Worm (Caenorhabditis elegans) whole organism, dauer: ENCODE measurements around the gene W02G9.4.

Source experiments
- unc-62 ChIP-seq: sonication (generic microtip); optimal IDR thresholded peaks from 2 replicates; lab custom pipeline; 2017; ENCODE audit warnings: missing biosample characterization, missing genetic modification reagents, missing genetic modification characterization

Gene W02G9.4

DNA sequence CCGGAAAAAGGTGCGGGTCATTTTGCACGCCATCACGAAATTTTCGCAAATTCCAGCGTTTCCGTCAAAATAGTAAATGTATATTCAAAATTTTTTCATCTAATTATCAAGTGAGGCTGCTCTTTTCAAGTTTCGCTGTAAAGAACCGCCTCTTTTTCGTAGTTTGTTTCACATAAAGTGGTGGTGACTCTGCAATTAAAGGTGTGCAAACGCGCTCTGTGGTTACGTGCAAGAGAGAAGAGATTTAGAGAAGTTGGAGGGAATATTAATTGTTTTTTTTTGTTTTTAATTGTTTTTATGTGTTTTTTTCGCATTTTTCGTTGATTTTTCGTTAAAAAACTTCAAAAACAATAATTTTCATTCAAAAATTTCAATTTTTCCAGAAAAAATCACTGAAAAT lies 5.9 kb downstream of the W02G9.4 start, which contains the start of gene W02G9.3:
Gene W02G9.3, plus strand, starts transcription at position 384 of the 400 bp plus-strand sequence.
- TF ChIP-seq unc-62 (GFP tag; lab: Kevin White, UChicago): no peak

DNA sequence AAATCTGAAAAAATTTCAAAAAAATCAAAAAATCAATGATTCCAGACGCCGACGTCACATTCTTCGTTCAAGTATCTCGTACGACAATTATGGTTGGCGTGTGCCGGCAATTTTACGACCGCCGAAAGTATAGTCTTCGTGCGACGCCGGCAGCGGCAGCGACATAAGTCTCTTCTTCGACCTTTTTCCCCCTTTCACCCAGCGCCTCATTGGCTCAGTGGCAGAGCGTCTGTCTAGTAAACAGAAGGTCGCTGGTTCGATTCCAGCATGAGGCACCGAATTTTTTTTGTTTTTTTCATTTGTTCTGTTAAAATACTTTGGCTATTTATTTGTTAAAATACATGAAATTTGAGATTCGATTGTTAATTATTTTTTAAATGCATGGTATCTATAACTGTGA lies 7.1 kb downstream of the W02G9.4 start:
- TF ChIP-seq unc-62 (GFP tag; lab: Kevin White, UChicago): no peak

DNA sequence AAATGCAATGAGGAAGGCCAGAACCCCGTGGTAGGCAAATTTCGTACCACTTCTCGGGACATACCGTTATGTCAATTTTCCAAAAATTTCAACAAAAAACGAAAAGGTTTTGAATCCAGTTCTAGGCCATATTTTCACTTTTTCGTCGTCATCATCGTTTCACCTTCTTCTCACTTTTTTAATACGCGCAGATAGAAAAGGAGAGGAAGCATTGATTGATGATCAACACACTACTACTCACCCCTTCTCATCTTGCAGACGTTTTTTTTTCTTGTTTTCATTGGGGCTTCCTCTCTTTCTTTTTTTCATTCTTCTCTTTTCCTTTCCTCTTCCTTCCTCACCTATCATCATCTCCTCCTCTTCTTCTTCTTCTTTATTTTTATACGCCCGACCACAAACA lies 9.0 kb downstream of the W02G9.4 start:
- no peak for TF ChIP-seq unc-62 (GFP tag; lab: Kevin White, UChicago)

DNA sequence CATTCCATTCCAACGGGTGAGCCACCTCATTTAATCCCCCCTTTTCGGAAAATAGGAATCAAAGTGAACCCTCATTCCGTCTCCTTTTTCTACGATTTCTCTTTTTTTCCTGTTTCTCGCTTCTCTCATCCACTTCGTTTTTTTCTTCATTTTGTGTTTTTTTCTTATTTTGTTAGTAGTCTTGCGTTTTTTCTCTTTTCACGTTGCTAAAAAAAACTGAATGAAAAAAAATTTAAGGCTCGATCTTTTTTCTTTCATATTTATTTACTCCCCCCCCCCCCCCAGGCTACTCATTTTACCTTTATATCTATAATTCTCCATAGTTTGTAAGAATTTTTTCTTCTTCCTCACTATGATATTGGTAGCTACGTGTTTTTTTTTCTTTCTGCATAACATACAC lies 10.9 kb downstream of the W02G9.4 start:
- no peak for TF ChIP-seq unc-62 (GFP tag; lab: Kevin White, UChicago)

DNA sequence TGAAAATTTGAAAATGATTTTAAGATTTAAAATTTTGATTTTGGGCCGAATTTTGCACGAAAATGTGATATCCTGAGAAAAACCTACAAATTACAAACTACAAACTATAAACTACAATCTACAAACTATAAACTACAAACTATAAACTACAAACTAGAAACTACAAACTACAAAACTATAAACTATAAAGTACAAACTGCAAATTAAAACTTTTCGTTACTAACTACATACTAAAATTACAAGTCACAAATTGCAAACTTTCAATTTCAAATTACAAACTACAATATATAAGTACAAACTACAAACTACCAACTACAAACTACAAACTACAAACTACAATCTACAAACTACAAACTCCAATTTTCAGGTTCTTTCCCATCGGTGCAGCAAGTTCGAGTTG lies 16.8 kb downstream of the W02G9.4 start:
- no peak for TF ChIP-seq unc-62 (GFP tag; lab: Kevin White, UChicago)

DNA sequence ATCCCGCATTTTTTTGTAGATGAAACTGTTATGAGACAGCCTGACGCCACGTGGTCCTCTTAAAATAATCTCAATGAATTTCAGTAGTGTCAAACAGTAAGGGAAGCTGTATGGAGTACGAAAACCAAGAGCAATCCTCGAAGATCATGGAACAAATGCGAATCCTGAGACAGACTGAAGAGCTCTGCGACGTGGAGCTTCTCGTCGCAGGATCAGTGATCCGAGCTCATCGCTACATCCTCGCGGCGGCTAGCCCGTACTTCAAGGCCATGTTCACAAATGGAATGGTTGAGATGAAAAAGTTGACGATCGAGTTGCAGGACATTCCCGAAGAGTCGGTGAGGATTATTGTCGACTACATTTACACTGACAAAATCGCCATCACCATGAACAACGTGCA lies 17.5 kb downstream of the W02G9.4 start:
- no peak for TF ChIP-seq unc-62 (GFP tag; lab: Kevin White, UChicago)

DNA sequence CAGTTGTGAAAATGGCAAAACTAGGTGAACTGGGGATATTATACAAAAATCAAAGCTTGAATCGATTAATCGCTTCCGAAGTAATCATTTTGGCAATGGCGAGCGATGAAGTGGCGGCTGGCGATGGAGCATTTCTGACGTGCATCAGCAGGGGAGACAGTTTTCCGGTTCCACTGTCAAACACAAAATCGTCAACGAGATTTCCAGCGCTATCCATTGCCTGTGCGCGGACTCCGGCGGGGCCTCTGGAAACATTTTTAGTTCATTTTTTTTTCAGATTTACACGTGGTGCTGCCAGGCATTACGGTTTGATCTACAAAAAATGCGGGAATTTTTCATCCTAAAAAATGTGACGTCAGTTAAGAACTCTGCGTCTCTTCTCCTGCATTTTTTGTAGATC lies 21.9 kb downstream of the W02G9.4 start:
- no peak for TF ChIP-seq unc-62 (GFP tag; lab: Kevin White, UChicago)

DNA sequence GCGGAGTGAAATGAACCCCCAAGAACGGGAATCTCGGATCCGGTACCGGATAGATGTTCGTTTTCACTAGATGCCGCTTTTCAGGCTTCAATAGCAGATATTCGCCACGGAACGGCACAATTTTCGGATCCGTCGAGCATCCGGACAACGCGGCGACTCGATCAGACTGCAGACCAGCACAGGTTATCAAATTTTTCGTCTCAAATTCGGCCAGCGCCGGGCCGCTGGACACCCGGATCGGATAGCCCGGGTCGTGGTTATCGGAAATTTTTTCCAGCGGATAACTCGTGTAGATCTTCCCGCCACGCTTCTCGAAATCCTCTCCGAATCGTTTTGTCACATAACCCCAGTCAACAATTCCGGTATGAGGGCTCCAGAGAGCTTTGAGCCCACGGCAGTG lies 23.8 kb downstream of the W02G9.4 start:
- TF ChIP-seq unc-62 (GFP tag; lab: Kevin White, UChicago): no peak

DNA sequence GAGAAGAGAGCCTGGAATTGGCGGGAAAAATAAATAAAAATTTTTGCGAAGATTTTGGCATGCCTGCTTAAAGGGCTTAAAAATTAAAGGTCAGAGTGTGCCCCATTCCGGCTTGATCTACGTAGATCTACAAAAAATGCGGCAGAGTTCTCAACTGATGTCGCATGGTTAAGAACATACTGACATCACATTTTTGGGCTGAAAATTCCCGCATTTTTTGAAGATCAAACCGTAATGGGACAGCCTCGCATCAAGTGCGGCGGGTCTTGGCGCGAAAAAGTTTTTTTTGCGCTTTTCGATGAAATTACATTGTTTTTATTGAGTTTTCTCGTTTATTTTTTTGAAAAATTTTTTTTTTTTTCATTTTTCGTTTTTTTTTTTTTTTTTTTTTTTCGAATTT lies 24.2 kb downstream of the W02G9.4 start:
- TF ChIP-seq unc-62 (GFP tag; lab: Kevin White, UChicago): no peak

DNA sequence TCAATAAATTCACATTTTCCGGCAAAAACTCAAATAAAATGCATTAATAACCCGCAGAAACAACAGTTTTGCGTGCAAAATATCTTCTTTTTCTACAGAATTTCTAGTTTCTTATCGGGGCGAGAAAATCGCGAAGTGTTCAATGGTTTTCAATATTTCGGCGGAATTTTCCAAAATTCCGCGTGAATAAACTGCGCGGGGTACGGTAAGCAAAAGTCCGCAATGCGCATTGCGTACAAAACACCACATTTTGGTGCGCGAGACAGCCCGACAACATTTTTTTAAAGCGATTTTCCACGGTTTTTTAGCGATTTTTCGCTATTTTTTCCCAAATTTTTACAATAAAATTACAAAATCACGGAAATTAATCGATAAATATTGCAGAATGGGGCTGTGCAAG lies 27.7 kb downstream of the W02G9.4 start, which contains the start of gene Y45G12B.2:
Gene Y45G12B.2, plus strand, starts transcription at position 383 of the 400 bp plus-strand sequence.
- no peak for TF ChIP-seq unc-62 (GFP tag; lab: Kevin White, UChicago)

DNA sequence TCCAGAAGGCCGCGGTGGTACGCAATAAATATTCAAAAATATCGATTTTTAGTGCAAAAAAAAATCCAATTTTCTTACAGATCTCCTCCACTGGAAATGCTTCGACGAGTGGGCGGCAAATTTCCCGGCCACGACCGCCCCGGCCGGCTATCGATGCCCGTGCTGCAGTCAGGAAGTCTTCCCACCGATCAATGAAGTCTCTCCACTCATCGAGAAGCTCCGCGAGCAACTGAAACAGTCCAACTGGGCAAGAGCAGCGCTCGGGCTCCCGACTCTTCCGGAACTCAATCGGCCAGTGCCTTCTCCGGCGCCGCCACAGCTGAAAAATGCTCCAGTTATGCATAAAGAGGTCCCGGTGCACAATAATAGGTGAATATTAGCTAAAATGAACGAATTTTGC lies 29.2 kb downstream of the W02G9.4 start, which contains the start of gene Y45G12B.3:
Gene Y45G12B.3, minus strand, starts transcription at position 320 of the 400 bp plus-strand sequence.
- TF ChIP-seq unc-62 (GFP tag; lab: Kevin White, UChicago): no peak

DNA sequence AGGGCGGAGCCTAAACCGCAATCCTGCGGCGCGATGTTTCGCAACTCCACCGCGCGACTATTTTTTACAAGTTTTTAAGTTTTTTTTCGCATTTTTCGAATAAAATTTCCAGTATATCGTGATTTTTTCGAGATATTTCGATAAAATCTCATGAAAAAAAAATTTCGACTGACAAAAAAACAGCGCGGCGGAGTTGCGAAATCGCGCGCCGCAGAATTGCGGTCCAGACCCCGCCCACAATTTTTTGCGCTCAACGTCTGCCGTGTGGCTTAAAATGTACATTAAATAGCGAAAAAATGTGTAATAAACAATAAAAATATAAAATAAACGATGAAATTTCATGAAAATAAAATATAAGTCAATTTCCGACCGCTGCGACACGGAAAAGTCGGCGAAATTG lies 31.0 kb downstream of the W02G9.4 start:
- no peak for TF ChIP-seq unc-62 (GFP tag; lab: Kevin White, UChicago)

DNA sequence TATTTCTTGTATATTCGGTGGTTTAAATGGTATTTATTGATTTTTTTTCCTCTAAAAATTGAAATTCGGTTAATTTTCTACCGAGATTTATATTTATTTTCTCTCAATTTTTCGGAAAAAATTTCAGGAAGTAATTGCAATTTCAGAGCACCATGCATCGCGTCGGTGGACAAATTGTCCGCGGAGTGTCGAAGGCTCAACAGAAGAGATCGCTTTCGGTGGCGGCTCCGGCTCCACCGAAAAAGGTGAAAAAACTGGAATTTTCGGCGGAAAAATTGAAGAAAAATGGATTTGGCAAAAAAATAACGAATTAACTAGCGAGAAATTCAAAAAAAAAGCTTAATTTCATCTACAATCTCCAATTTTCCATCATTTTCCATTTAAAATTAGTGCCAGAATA lies 32.1 kb downstream of the W02G9.4 start, which contains the start of gene nuo-5:
Gene nuo-5, plus strand, starts transcription at position 147 of the 400 bp plus-strand sequence.
- TF ChIP-seq unc-62 (GFP tag; lab: Kevin White, UChicago): no peak

DNA sequence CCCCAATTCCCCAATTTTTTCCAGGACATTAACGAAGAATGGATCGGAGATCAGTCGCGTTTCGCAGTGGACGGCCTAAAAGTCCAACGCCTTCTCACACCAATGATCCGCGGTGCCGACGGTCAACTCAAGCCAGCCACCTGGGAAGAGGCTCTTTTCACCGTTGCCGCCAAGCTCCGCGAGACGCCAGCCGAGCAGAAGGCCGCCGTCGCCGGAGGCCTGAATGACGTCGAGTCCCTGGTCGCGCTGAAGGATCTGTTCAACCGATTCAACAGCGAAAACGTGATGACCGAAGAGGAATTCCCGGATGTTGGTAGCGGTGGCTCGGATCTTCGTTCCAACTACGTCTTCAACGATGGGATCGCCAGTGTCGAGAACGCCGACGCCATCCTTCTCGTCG lies 36.2 kb downstream of the W02G9.4 start:
- no peak for TF ChIP-seq unc-62 (GFP tag; lab: Kevin White, UChicago)

DNA sequence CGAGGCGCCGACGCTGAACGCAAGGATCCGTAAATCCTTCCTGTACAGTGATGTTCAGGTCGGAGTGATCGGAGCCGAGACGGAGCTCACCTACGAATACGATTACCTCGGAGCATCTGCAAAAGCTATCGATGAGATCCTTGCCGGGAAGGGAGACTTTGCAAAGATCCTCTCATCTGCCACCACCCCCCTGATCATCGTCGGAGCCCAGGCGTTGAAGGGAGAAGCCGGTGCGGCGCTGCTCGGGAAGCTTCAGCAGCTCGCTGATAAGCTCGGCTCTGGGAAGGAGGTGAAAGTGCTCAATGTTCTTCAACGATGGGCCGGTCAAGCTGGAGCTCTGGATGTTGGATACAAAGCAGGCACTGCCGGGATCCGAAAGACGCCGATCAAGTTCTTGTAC lies 36.6 kb downstream of the W02G9.4 start:
- no peak for TF ChIP-seq unc-62 (GFP tag; lab: Kevin White, UChicago)

DNA sequence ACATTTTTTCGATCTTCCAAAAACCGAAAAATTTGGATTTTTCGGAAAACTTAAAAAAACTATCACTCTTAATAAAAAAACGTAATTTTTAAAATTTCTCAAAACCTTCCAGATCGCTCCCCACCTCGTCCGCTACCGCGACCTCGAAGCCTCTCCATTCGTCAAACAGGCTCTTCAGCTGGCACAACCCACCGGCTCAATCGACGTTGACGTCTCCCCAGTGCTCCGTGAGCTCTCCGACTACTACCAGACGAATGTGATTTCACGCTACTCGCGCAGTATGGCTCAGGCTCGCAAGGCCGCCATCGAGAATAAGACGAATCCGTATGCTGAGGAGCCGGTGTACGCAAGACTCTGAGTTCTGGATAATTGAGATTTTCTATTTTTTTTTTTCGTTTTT lies 39.7 kb downstream of the W02G9.4 start:
- no peak for TF ChIP-seq unc-62 (GFP tag; lab: Kevin White, UChicago)

DNA sequence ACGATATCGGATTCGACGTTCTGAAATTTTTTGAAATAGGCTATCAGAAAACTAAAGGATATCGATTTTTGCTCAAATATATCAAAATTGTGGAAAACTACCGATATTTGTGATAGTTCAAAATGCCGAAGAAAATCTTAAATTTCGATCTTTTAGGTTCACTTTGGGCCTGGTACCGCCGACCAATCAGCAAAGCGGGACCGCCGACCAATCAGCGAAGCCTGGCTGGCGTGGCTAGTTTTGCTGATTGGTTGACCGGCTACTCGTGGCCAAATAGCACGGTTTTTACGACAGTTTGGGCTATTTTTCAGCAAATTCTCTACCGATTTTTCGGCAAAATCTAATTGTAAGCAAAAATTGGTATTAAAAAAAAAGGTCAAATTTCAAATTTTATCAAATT lies 43.5 kb downstream of the W02G9.4 start:
- no peak for TF ChIP-seq unc-62 (GFP tag; lab: Kevin White, UChicago)

DNA sequence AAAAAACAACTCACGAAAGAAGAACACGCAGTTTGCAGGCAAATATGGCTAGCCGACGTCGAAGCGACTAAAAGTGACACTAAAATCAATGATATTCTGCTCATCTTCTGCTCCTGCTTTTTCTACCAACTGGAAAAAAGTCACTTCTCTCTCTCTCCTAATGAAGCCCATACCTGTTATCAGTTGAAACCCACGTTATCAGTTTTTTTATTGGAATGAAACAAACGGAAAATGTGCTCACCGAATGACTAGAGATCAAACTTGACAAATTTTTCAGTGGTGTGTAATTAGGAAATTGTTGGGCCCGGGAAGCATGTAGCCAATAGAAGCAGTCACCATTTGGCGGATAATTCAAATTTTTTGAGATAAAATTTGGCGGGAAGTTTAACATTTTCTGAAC lies 44.7 kb downstream of the W02G9.4 start, which contains the start of gene C24B9.3:
Gene C24B9.3, minus strand, starts transcription at position 171 of the 400 bp plus-strand sequence.
- no peak for TF ChIP-seq unc-62 (GFP tag; lab: Kevin White, UChicago)
